Fruit fly (Drosophila melanogaster): ENCODE results near the gene CG7568.

- TF ChIP-seq Lpt (GFP tag; optimal IDR thresholded peaks at IDR 0.05) (no peak), Sox102F (GFP tag; optimal IDR thresholded peaks at IDR 0.05) (no peak), Hr4 (GFP tag; optimal IDR thresholded peaks at IDR 0.05) (no peak), CG34406 (GFP tag; optimal IDR thresholded peaks at IDR 0.05) (no peak), Eip93F (GFP tag; optimal IDR thresholded peaks at IDR 0.05) (no peak), CG3919 (GFP tag; optimal IDR thresholded peaks at IDR 0.05) (no peak)
These were observed 28.5 kb downstream of the CG7568 start for dm6 chr3R:29572040-29572648.

Data from whole organism, prepupa.